Worm (Caenorhabditis elegans): Measurements from ENCODE around the gene Y42H9AR.4.

DNA sequence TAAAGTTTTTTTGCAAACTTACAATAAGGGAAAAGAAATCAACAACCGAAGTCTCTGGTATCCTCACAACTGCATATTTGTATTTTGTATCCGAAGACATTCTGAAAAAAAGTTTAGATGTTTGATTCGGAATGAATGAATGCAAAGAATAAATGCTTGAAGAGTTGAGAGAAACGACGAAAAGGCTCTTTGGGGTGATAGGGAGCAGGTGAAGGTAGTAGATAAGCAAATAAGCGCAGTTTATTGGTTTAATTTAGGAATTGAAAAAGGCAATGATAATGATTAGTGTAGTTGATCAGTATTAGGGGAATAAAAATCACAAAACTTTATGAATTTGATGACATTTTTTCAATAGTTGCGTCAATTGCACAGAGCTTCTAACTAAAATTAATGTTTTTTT lies 25.5 kb downstream of the Y42H9AR.4 start, which contains the start of gene nsy-7:
- TF ChIP-seq ceh-39 (tag; optimal IDR thresholded peaks at IDR 0.05) = no peak
- TF ChIP-seq pha-4 (tag; optimal IDR thresholded peaks at IDR 0.05) = no peak
- TF ChIP-seq nhr-76 (tag; optimal IDR thresholded peaks at IDR 0.05) = no peak
- TF ChIP-seq nhr-12 (tag; optimal IDR thresholded peaks at IDR 0.05) = no peak
- no peak for TF ChIP-seq unc-39 (tag; optimal IDR thresholded peaks at IDR 0.05)
- no peak for TF ChIP-seq unc-62 (GFP tag; optimal IDR thresholded peaks at IDR 0.05)
- no peak for TF ChIP-seq nhr-28 (tag; optimal IDR thresholded peaks at IDR 0.05)
- TF ChIP-seq ztf-11 (tag; optimal IDR thresholded peaks at IDR 0.05) = no peak
- TF ChIP-seq bed-3 (GFP tag; optimal IDR thresholded peaks at IDR 0.05) = no peak
- no peak for TF ChIP-seq elt-1 (tag; optimal IDR thresholded peaks at IDR 0.05; ENCODE audit: borderline replicate concordance, insufficient read depth)
- TF ChIP-seq lin-32 (GFP tag; optimal IDR thresholded peaks at IDR 0.05) = no peak
